Fruit fly (Drosophila melanogaster) whole organism, embryonic: Measurements from ENCODE around the gene CG31249.

Experiments used
- Asciz ChIP-seq: fragments of 200-800 bp; sonication (Bioruptor generic); optimal IDR thresholded peaks from 2 replicates; lab custom pipeline; 2017; ENCODE audit warnings: missing biosample characterization, mild to moderate bottlenecking, missing genetic modification characterization, missing genetic modification reagents
- CG10431 ChIP-seq: fragments of 200-800 bp; sonication (Bioruptor generic); optimal IDR thresholded peaks from 3 replicates; lab custom pipeline; 2018; ENCODE audit warnings: missing biosample characterization, mild to moderate bottlenecking, missing genetic modification characterization
- CG11247 ChIP-seq: fragments of 200-800 bp; sonication (Bioruptor generic); IDR thresholded peaks from 2 replicates; pipeline ENCODE4 v1.3.6; 2022; ENCODE audit warnings: missing biosample characterization, missing genetic modification characterization
- CG11695 ChIP-seq: fragments of 200-800 bp; sonication (Bioruptor generic); IDR thresholded peaks from 3 replicates; pipeline ENCODE4 v1.3.6; 2022; ENCODE audit warnings: missing biosample characterization, missing genetic modification characterization
- CG13287 ChIP-seq: fragments of 200-800 bp; sonication (Bioruptor generic); IDR thresholded peaks from 2 replicates; pipeline ENCODE4 v1.3.6; 2022; ENCODE audit warnings: missing biosample characterization, missing genetic modification characterization; ENCODE audit not compliant: partially characterized antibody
- CG14860 ChIP-seq: fragments of 200-800 bp; sonication (Bioruptor generic); IDR thresholded peaks from 3 replicates; pipeline ENCODE4 v1.3.6; 2022; ENCODE audit warnings: missing biosample characterization, missing genetic modification characterization; ENCODE audit not compliant: partially characterized antibody
- CG17328 ChIP-seq: fragments of 200-800 bp; sonication (Bioruptor generic); IDR thresholded peaks from 2 replicates; pipeline ENCODE4 v1.3.6; 2022; ENCODE audit warnings: missing biosample characterization, missing genetic modification characterization
- CG2120 ChIP-seq: fragments of 200-800 bp; sonication (Bioruptor generic); optimal IDR thresholded peaks from 3 replicates; lab custom pipeline; 2016; ENCODE audit warnings: missing biosample characterization, missing genetic modification characterization
- CG2889 ChIP-seq: fragments of 200-800 bp; sonication (Bioruptor generic); IDR thresholded peaks from 3 replicates; pipeline ENCODE4 v1.3.6; 2022; ENCODE audit warnings: missing biosample characterization, missing genetic modification characterization
- CG42726 ChIP-seq: fragments of 200-800 bp; sonication (Bioruptor generic); IDR thresholded peaks from 2 replicates; pipeline ENCODE4 v1.3.6; 2022; ENCODE audit warnings: missing biosample characterization, missing genetic modification characterization; ENCODE audit not compliant: partially characterized antibody
- CG4360 ChIP-seq: fragments of 200-800 bp; sonication (Bioruptor generic); IDR thresholded peaks from 2 replicates; pipeline ENCODE4 v1.3.6; 2022; ENCODE audit warnings: missing biosample characterization, missing genetic modification characterization
- CG5180 ChIP-seq: fragments of 200-800 bp; sonication (Bioruptor generic); optimal IDR thresholded peaks from 3 replicates; lab custom pipeline; 2017; ENCODE audit warnings: missing biosample characterization, missing genetic modification characterization, mild to moderate bottlenecking, moderate library complexity, missing genetic modification reagents
- CG6175 ChIP-seq: fragments of 200-800 bp; sonication (Bioruptor generic); IDR thresholded peaks from 3 replicates; pipeline ENCODE4 v1.3.6; 2022; ENCODE audit warnings: missing biosample characterization, missing genetic modification characterization
- CG7271 ChIP-seq: fragments of 200-800 bp; sonication (Bioruptor generic); optimal IDR thresholded peaks from 2 replicates; lab custom pipeline; 2018; ENCODE audit warnings: missing biosample characterization, mild to moderate bottlenecking, missing genetic modification characterization, moderate library complexity
- CG7963 ChIP-seq: fragments of 200-800 bp; sonication (Bioruptor generic); IDR thresholded peaks from 3 replicates; pipeline ENCODE4 v1.3.6; 2022; ENCODE audit warnings: missing biosample characterization, missing genetic modification characterization; ENCODE audit not compliant: partially characterized antibody
- CG8290 ChIP-seq, 3 experiments: fragments of 200-800 bp; sonication (Bioruptor generic); optimal IDR thresholded peaks; 2 replicates each; lab custom pipeline; 2016 to 2019; ENCODE audit warnings: missing biosample characterization in 3 of 3, missing genetic modification characterization in 3 of 3, mild to moderate bottlenecking in 2 of 3, moderate library complexity in 1 of 3
- CG8359 ChIP-seq: fragments of 200-800 bp; sonication (Bioruptor generic); optimal IDR thresholded peaks from 2 replicates; lab custom pipeline; 2017; ENCODE audit warnings: missing biosample characterization, mild to moderate bottlenecking, missing genetic modification characterization, borderline replicate concordance
- CG9215 ChIP-seq: fragments of 200-800 bp; sonication (Bioruptor generic); IDR thresholded peaks from 2 replicates; pipeline ENCODE4 v1.3.6; 2022; ENCODE audit warnings: missing biosample characterization, missing genetic modification characterization
- Dip3 ChIP-seq: fragments of 200-800 bp; sonication (Bioruptor generic); optimal IDR thresholded peaks from 3 replicates; lab custom pipeline; 2016; ENCODE audit warnings: missing biosample characterization, missing genetic modification characterization
- Dref ChIP-seq: fragments of 200-800 bp; sonication (Bioruptor generic); IDR thresholded peaks from 2 replicates; pipeline ENCODE4 v1.3.6; 2022; ENCODE audit warnings: missing biosample characterization, missing genetic modification characterization
- ERR ChIP-seq: fragments of 200-800 bp; sonication (Bioruptor generic); optimal IDR thresholded peaks from 2 replicates; lab custom pipeline; 2016; ENCODE audit warnings: missing biosample characterization, missing genetic modification characterization
- Gug ChIP-seq: fragments of 200-800 bp; sonication (Bioruptor generic); IDR thresholded peaks from 4 replicates; pipeline ENCODE4 v1.3.6; 2022; ENCODE audit warnings: missing biosample characterization, missing genetic modification characterization
- HLH4C ChIP-seq: fragments of 200-800 bp; sonication (Bioruptor generic); IDR thresholded peaks from 3 replicates; pipeline ENCODE4 v1.3.6; 2022; ENCODE audit warnings: missing biosample characterization, missing genetic modification characterization; ENCODE audit not compliant: partially characterized antibody
- Nf-YB ChIP-seq: fragments of 200-800 bp; sonication (Bioruptor generic); optimal IDR thresholded peaks from 3 replicates; lab custom pipeline; 2019; ENCODE audit warnings: missing biosample characterization, mild to moderate bottlenecking, missing genetic modification characterization, moderate library complexity
- Trl ChIP-seq, 3 experiments: fragments of >200 bp in 2 of 3; fragments of 200-800 bp in 1 of 3; sonication (Bioruptor generic) in 1 of 3; optimal IDR thresholded peaks; 2 replicates in 1 of 3; 3 replicates in 2 of 3; lab custom pipeline; 2016 to 2017; ENCODE audit warnings: missing biosample characterization in 1 of 3, missing genetic modification characterization in 1 of 3
- ab ChIP-seq: fragments of 200-800 bp; sonication (Bioruptor generic); optimal IDR thresholded peaks from 2 replicates; lab custom pipeline; 2016; ENCODE audit warnings: missing biosample characterization, missing genetic modification characterization
- amos ChIP-seq: fragments of 200-800 bp; sonication (Bioruptor generic); IDR thresholded peaks from 2 replicates; pipeline ENCODE4 v1.3.6; 2022; ENCODE audit warnings: missing biosample characterization, missing genetic modification characterization; ENCODE audit not compliant: partially characterized antibody
- bbx ChIP-seq: fragments of 200-800 bp; sonication (Bioruptor generic); IDR thresholded peaks from 2 replicates; pipeline ENCODE4 v1.3.6; 2022; ENCODE audit warnings: missing biosample characterization, missing genetic modification characterization; ENCODE audit not compliant: partially characterized antibody
- bowl ChIP-seq: fragments of 200-800 bp; sonication (Bioruptor generic); IDR thresholded peaks from 2 replicates; pipeline ENCODE4 v1.3.6; 2022; ENCODE audit warnings: missing biosample characterization, missing genetic modification characterization
- cg ChIP-seq: fragments of 200-800 bp; sonication (Bioruptor generic); optimal IDR thresholded peaks from 3 replicates; lab custom pipeline; 2019; ENCODE audit warnings: missing biosample characterization, mild to moderate bottlenecking, missing genetic modification characterization, moderate library complexity
- chinmo ChIP-seq: fragments of 200-800 bp; sonication (Bioruptor generic); IDR thresholded peaks from 4 replicates; pipeline ENCODE4 v1.3.6; 2022; ENCODE audit warnings: missing biosample characterization, missing genetic modification characterization; ENCODE audit not compliant: partially characterized antibody
- chm ChIP-seq: fragments of 200-800 bp; sonication (Bioruptor generic); IDR thresholded peaks from 2 replicates; pipeline ENCODE4 v1.3.6; 2022; ENCODE audit warnings: missing biosample characterization, missing genetic modification characterization
- crol ChIP-seq: fragments of 200-800 bp; sonication (Bioruptor generic); IDR thresholded peaks from 2 replicates; pipeline ENCODE4 v1.3.6; 2022; ENCODE audit warnings: missing biosample characterization, missing genetic modification characterization
- dysf ChIP-seq: fragments of 200-800 bp; sonication (Bioruptor generic); IDR thresholded peaks from 3 replicates; pipeline ENCODE4 v1.3.6; 2022; ENCODE audit warnings: missing biosample characterization, missing genetic modification characterization
- ftz-f1 ChIP-seq: fragments of 200-800 bp; sonication (Bioruptor generic); optimal IDR thresholded peaks from 2 replicates; lab custom pipeline; 2016; ENCODE audit warnings: missing biosample characterization, missing genetic modification characterization
- fu2 ChIP-seq: fragments of 200-800 bp; sonication (Bioruptor generic); optimal IDR thresholded peaks from 2 replicates; lab custom pipeline; 2016; ENCODE audit warnings: missing biosample characterization, missing genetic modification characterization
- grau ChIP-seq: fragments of 200-800 bp; optimal IDR thresholded peaks from 3 replicates; lab custom pipeline; 2019; ENCODE audit warnings: missing biosample characterization, mild to moderate bottlenecking, missing genetic modification characterization, moderate library complexity
- mirr ChIP-seq: fragments of 200-800 bp; sonication (Bioruptor generic); optimal IDR thresholded peaks from 3 replicates; lab custom pipeline; 2018; ENCODE audit warnings: missing biosample characterization, mild to moderate bottlenecking, missing genetic modification characterization
- prd ChIP-seq, 3 experiments: fragments of >200 bp in 2 of 3; fragments of 200-800 bp in 1 of 3; sonication (Bioruptor generic) in 1 of 3; optimal IDR thresholded peaks in 2 of 3; IDR thresholded peaks in 1 of 3; 2 replicates in 2 of 3; 3 replicates in 1 of 3; pipeline versions ENCODE4 v1.3.6 to Lab custom; 2017 to 2022; ENCODE audit warnings: missing biosample characterization in 1 of 3, missing genetic modification characterization in 1 of 3
- psq ChIP-seq: fragments of 200-800 bp; sonication (Bioruptor generic); optimal IDR thresholded peaks from 2 replicates; lab custom pipeline; 2017; ENCODE audit warnings: missing biosample characterization, missing genetic modification characterization
- rib ChIP-seq: fragments of 200-800 bp; sonication (Bioruptor generic); IDR thresholded peaks from 2 replicates; pipeline ENCODE4 v1.3.6; 2022; ENCODE audit warnings: missing biosample characterization, missing genetic modification characterization
- sd ChIP-seq: fragments of 200-800 bp; sonication (Bioruptor generic); optimal IDR thresholded peaks from 3 replicates; lab custom pipeline; 2018; ENCODE audit warnings: missing biosample characterization, mild to moderate bottlenecking, missing genetic modification characterization, moderate library complexity
- slp2 ChIP-seq: fragments of 200-800 bp; sonication (Bioruptor generic); optimal IDR thresholded peaks from 2 replicates; lab custom pipeline; 2016; ENCODE audit warnings: missing biosample characterization, missing genetic modification characterization
- sr ChIP-seq: fragments of 200-800 bp; sonication (Bioruptor generic); IDR thresholded peaks from 3 replicates; pipeline ENCODE4 v1.3.6; 2022; ENCODE audit warnings: missing biosample characterization, missing genetic modification characterization
- stwl ChIP-seq: fragments of 200-800 bp; sonication (Bioruptor generic); optimal IDR thresholded peaks from 3 replicates; lab custom pipeline; 2018; ENCODE audit warnings: missing biosample characterization, mild to moderate bottlenecking, missing genetic modification characterization, moderate library complexity
- trem ChIP-seq: fragments of 200-800 bp; optimal IDR thresholded peaks from 3 replicates; lab custom pipeline; 2019; ENCODE audit warnings: missing biosample characterization, mild to moderate bottlenecking, missing genetic modification characterization, moderate library complexity
- zen2 ChIP-seq: fragments of 200-800 bp; sonication (Bioruptor generic); IDR thresholded peaks from 3 replicates; pipeline ENCODE4 v1.3.6; 2022; ENCODE audit warnings: missing biosample characterization, missing genetic modification characterization; ENCODE audit not compliant: partially characterized antibody

Gene CG31249

DNA sequence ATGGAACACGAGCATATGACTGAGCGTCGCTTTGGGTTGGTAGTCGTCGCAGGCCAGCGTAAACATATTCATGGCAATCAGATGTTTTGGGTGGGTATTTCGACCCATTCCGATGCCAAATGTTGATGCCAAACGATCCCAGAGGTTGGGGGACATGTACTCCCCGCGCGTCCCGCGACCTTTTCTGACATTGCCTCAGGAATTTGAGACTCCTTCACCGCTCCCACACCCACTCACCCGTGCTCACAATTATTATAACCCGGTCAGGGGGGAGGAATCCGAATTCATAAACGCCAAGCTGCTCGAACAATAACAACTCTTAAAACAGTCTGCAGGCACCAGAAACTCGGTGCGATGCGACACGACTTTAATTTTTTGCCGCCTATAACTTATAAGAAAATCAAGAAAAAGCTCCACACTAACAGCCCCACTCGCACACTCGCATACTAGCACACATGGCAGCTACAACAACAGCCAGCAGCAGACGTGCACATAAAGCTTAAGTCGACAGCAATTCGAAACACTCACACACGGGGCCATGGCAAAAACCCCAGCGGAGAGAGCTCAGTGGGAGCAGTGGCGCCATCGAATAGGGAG lies 13.1 kb upstream of the CG31249 start:
- peak; percentile 74 for TF ChIP-seq cg (GFP tag; lab: Kevin White, UChicago)
- TF ChIP-seq Nf-YB (GFP tag; lab: Kevin White, UChicago), result no peak
- TF ChIP-seq CG6175 (GFP tag; lab: Robert Waterston, UW), result peak; percentile 62; the same call in 1 of the 3 replicates
- no peak for TF ChIP-seq psq (GFP tag; lab: Kevin White, UChicago)
- TF ChIP-seq stwl (tag; lab: Kevin White, UChicago), result no peak
- TF ChIP-seq slp2 (GFP tag; lab: Kevin White, UChicago), result no peak
- TF ChIP-seq sd (tag; lab: Kevin White, UChicago), result peak; percentile 73
- TF ChIP-seq grau (tag; lab: Kevin White, UChicago), result no peak
- TF ChIP-seq CG7963, result no peak
- TF ChIP-seq Dip3 (GFP tag; lab: Kevin White, UChicago), result no peak
- TF ChIP-seq CG9215 (GFP tag; lab: Robert Waterston, UW), result no peak
- no peak for TF ChIP-seq dysf (GFP tag; lab: Robert Waterston, UW)
- no peak for TF ChIP-seq rib
- peak; percentile 21; the same call in 1 of the 2 replicates for TF ChIP-seq amos (GFP tag; lab: Robert Waterston, UW)
- no peak for TF ChIP-seq CG14860 (GFP tag; lab: Robert Waterston, UW)
- TF ChIP-seq CG10431 (GFP tag; lab: Kevin White, UChicago), result no peak
- TF ChIP-seq CG2120 (GFP tag; lab: Kevin White, UChicago), result no peak
- no peak for TF ChIP-seq CG8290 (GFP tag; optimal IDR thresholded peaks at IDR 0.05; lab: Kevin White, UChicago)
- no peak for TF ChIP-seq CG8290 (tag; optimal IDR thresholded peaks at IDR 0.05; lab: Kevin White, UChicago)
- TF ChIP-seq CG11695 (GFP tag; lab: Robert Waterston, UW), result no peak
- TF ChIP-seq crol, result peak; percentile 88
- no peak for TF ChIP-seq CG8359 (GFP tag; lab: Kevin White, UChicago)
- 0 out of 3 replicates have a peak, but pooled peaks have one; percentile 10 for TF ChIP-seq HLH4C (GFP tag; lab: Robert Waterston, UW)
- TF ChIP-seq CG13287, result peak; percentile 13
- TF ChIP-seq trem, result no peak
- TF ChIP-seq bowl (GFP tag; lab: Robert Waterston, UW), result no peak
- TF ChIP-seq mirr (GFP tag; lab: Kevin White, UChicago), result peak; percentile 40
- TF ChIP-seq Dref, result 0 out of 2 replicates have a peak, but pooled peaks have one; percentile 34
- TF ChIP-seq Trl (optimal IDR thresholded peaks at IDR 0.05; lab: Kevin White, UChicago), result no peak
- no peak for TF ChIP-seq Trl (GFP tag; optimal IDR thresholded peaks at IDR 0.05; lab: Kevin White, UChicago)
- TF ChIP-seq sr (GFP tag; lab: Robert Waterston, UW), result 0 out of 3 replicates have a peak, but pooled peaks have one; percentile 7
- no peak for TF ChIP-seq CG11247 (GFP tag; lab: Robert Waterston, UW)
- no peak for TF ChIP-seq ab (GFP tag; lab: Kevin White, UChicago)
- no peak for TF ChIP-seq Asciz (GFP tag; lab: Kevin White, UChicago)
- peak; percentile 95; the same call in 1 of the 4 replicates for TF ChIP-seq Gug (GFP tag; lab: Robert Waterston, UW)
- peak; percentile 12; the same call in 1 of the 3 replicates for TF ChIP-seq zen2 (GFP tag; lab: Robert Waterston, UW)
- no peak for TF ChIP-seq CG17328
- no peak for TF ChIP-seq prd (optimal IDR thresholded peaks at IDR 0.05; lab: Kevin White, UChicago)
- no peak for TF ChIP-seq prd (GFP tag; IDR thresholded peaks at IDR 0.05; lab: Robert Waterston, UW)
- no peak for TF ChIP-seq CG2889 (GFP tag; lab: Robert Waterston, UW)
- peak; percentile 34 for TF ChIP-seq ERR (GFP tag; lab: Kevin White, UChicago)
- TF ChIP-seq CG42726 (GFP tag; lab: Robert Waterston, UW), result no peak
- no peak for TF ChIP-seq bbx (GFP tag; lab: Robert Waterston, UW)
- peak; percentile 74; the same call in 1 of the 2 replicates for TF ChIP-seq CG4360
- TF ChIP-seq ftz-f1 (GFP tag; lab: Kevin White, UChicago), result peak; percentile 50
- TF ChIP-seq chinmo (GFP tag; lab: Robert Waterston, UW), result peak; percentile 84
- no peak for TF ChIP-seq CG7271 (tag; lab: Kevin White, UChicago)
- peak; percentile 78 for TF ChIP-seq CG5180 (GFP tag; lab: Kevin White, UChicago)
- no peak for TF ChIP-seq fu2 (GFP tag; lab: Kevin White, UChicago)
- peak; percentile 85; the same call in 1 of the 2 replicates for TF ChIP-seq chm (GFP tag; lab: Robert Waterston, UW)
